Worm (Caenorhabditis elegans) whole organism, L1 larva: Measurements from ENCODE around the gene F22H10.11.

ENCODE experiments used
- C04F5.9 ChIP-seq: sonication (generic microtip); optimal IDR thresholded peaks from 2 replicates; lab custom pipeline; 2016; ENCODE audit warnings: missing genetic modification characterization, missing compliant biosample characterization
- C16A3.4 ChIP-seq: fragments of 150-350 bp; optimal IDR thresholded peaks from 2 replicates; lab custom pipeline; 2014; ENCODE audit warnings: missing biosample characterization, missing genetic modification characterization
- Y116A8C.19 ChIP-seq: sonication (generic microtip); optimal IDR thresholded peaks from 2 replicates; lab custom pipeline; 2016; ENCODE audit warnings: missing compliant biosample characterization, missing genetic modification characterization, borderline replicate concordance
- alr-1 ChIP-seq: fragments of 200-800 bp; sonication (Bioruptor generic); optimal IDR thresholded peaks from 2 replicates; lab custom pipeline; 2018; ENCODE audit warnings: borderline replicate concordance, mild to moderate bottlenecking, missing genetic modification characterization, missing compliant biosample characterization
- aly-2 ChIP-seq: fragments of 150-350 bp; optimal IDR thresholded peaks from 2 replicates; lab custom pipeline; 2014; ENCODE audit warnings: missing biosample characterization, missing genetic modification characterization
- ceh-88 ChIP-seq: fragments of 200-800 bp; sonication (Bioruptor generic); IDR thresholded peaks from 2 replicates; pipeline ENCODE4 v1.3.6; 2022; ENCODE audit warnings: missing genetic modification characterization, missing compliant biosample characterization
- ces-1 ChIP-seq: fragments of 150-350 bp; optimal IDR thresholded peaks from 2 replicates; lab custom pipeline; 2014; ENCODE audit warnings: missing biosample characterization, missing genetic modification reagents, missing genetic modification characterization
- egl-13 ChIP-seq: sonication (generic microtip); optimal IDR thresholded peaks from 2 replicates; lab custom pipeline; 2016; ENCODE audit warnings: missing genotype, missing genetic modification reagents, missing genetic modification characterization, missing compliant biosample characterization
- elt-3 ChIP-seq, 6 experiments: fragments of 150-350 bp in 1 of 6; sonication (generic microtip); optimal IDR thresholded peaks; 2 replicates each; lab custom pipeline; 2017 to 2018; ENCODE audit warnings: missing biosample characterization in 6 of 6, missing genetic modification characterization in 6 of 6, inconsistent platforms in 1 of 6
- fkh-8 ChIP-seq: sonication (generic microtip); optimal IDR thresholded peaks from 2 replicates; lab custom pipeline; 2016; ENCODE audit warnings: mild to moderate bottlenecking, missing genetic modification characterization, missing compliant biosample characterization
- grh-1 ChIP-seq: fragments of 200-800 bp; sonication (Bioruptor generic); IDR thresholded peaks from 2 replicates; pipeline ENCODE4 v1.3.6; 2022; ENCODE audit warnings: missing genetic modification reagents, missing genetic modification characterization, missing compliant biosample characterization
- hlh-4 ChIP-seq: sonication (generic microtip); optimal IDR thresholded peaks from 2 replicates; lab custom pipeline; 2016; ENCODE audit warnings: mild to moderate bottlenecking, missing genetic modification characterization, missing compliant biosample characterization
- isw-1 ChIP-seq: fragments of 200-800 bp; sonication (Bioruptor generic); IDR thresholded peaks from 2 replicates; pipeline ENCODE4 v1.3.6; 2022; ENCODE audit warnings: missing genetic modification characterization, missing compliant biosample characterization
- lin-13 ChIP-seq: fragments of 150-350 bp; optimal IDR thresholded peaks from 2 replicates; lab custom pipeline; 2014; ENCODE audit warnings: missing biosample characterization, missing genetic modification reagents, missing genetic modification characterization
- lir-3 ChIP-seq: sonication (generic microtip); optimal IDR thresholded peaks from 2 replicates; lab custom pipeline; 2016; ENCODE audit warnings: mild to moderate bottlenecking, missing genetic modification characterization, moderate library complexity, missing compliant biosample characterization; ENCODE audit not compliant: poor library complexity
- mab-9 ChIP-seq: fragments of 200-800 bp; sonication (Bioruptor generic); IDR thresholded peaks from 2 replicates; pipeline ENCODE4 v1.3.6; 2022; ENCODE audit warnings: missing genetic modification reagents, missing genetic modification characterization, missing compliant biosample characterization
- mdl-1 ChIP-seq, 2 experiments: fragments of 150-350 bp; optimal IDR thresholded peaks; 2 replicates each; lab custom pipeline; 2014 to 2017; ENCODE audit warnings: missing biosample characterization in 2 of 2, missing genetic modification characterization in 2 of 2, inconsistent platforms in 1 of 2
- mef-2 ChIP-seq: fragments of 150-350 bp; optimal IDR thresholded peaks from 2 replicates; lab custom pipeline; 2014; ENCODE audit warnings: missing biosample characterization, missing genetic modification characterization
- nhr-11 ChIP-seq: fragments of 150-350 bp; optimal IDR thresholded peaks from 2 replicates; lab custom pipeline; 2014; ENCODE audit warnings: missing biosample characterization, missing genetic modification characterization
- nhr-12 ChIP-seq: sonication (generic microtip); optimal IDR thresholded peaks from 2 replicates; lab custom pipeline; 2017; ENCODE audit warnings: missing biosample characterization, missing genetic modification characterization
- nhr-19 ChIP-seq: fragments of 200-800 bp; sonication (Bioruptor generic); conservative IDR thresholded peaks from 2 replicates; pipeline ENCODE4 v1.3.6; 2022; ENCODE audit warnings: missing genetic modification characterization, missing compliant biosample characterization
- nhr-237 ChIP-seq: fragments of 150-350 bp; optimal IDR thresholded peaks from 2 replicates; lab custom pipeline; 2014; ENCODE audit warnings: missing biosample characterization, missing genetic modification characterization
- nhr-71 ChIP-seq: sonication (generic microtip); optimal IDR thresholded peaks from 2 replicates; lab custom pipeline; 2016; ENCODE audit warnings: mild to moderate bottlenecking, missing genetic modification characterization, moderate library complexity, missing compliant biosample characterization
- nhr-84 ChIP-seq: sonication (generic microtip); optimal IDR thresholded peaks from 2 replicates; lab custom pipeline; 2017; ENCODE audit warnings: missing biosample characterization, missing genetic modification characterization
- nhr-85 ChIP-seq: sonication (generic microtip); peaks from one replicate; lab custom pipeline; 2016; ENCODE audit warnings: missing genetic modification characterization, inconsistent platforms, missing compliant biosample characterization
- pag-3 ChIP-seq: sonication (generic microtip); optimal IDR thresholded peaks from 2 replicates; lab custom pipeline; 2017; ENCODE audit warnings: missing genetic modification characterization, mild to moderate bottlenecking, missing compliant biosample characterization, antibody characterized with exemption, borderline replicate concordance; ENCODE audit not compliant: insufficient read depth
- skn-1 ChIP-seq: fragments of 150-350 bp; optimal IDR thresholded peaks from 2 replicates; lab custom pipeline; 2014; ENCODE audit warnings: missing biosample characterization, missing genetic modification characterization
- snpc-4 ChIP-seq: fragments of 150-350 bp; optimal IDR thresholded peaks from 2 replicates; lab custom pipeline; 2014; ENCODE audit warnings: missing biosample characterization, missing genetic modification characterization
- snu-23 ChIP-seq: sonication (generic microtip); optimal IDR thresholded peaks from 2 replicates; lab custom pipeline; 2016; ENCODE audit warnings: missing genetic modification characterization, missing compliant biosample characterization
- sptf-1 ChIP-seq: fragments of 150-350 bp; optimal IDR thresholded peaks from 2 replicates; lab custom pipeline; 2014; ENCODE audit warnings: missing biosample characterization, missing genetic modification characterization
- tbx-2 ChIP-seq: sonication (generic microtip); optimal IDR thresholded peaks from 2 replicates; lab custom pipeline; 2016; ENCODE audit warnings: missing genetic modification characterization, missing compliant biosample characterization
- unc-62 ChIP-seq: fragments of 150-350 bp; optimal IDR thresholded peaks from 2 replicates; lab custom pipeline; 2014; ENCODE audit warnings: missing biosample characterization, missing genetic modification reagents, missing genetic modification characterization
- unc-86 ChIP-seq: sonication (generic microtip); optimal IDR thresholded peaks from 2 replicates; lab custom pipeline; 2016; ENCODE audit warnings: missing genetic modification characterization, missing compliant biosample characterization
- unc-98 ChIP-seq: fragments of 200-800 bp; sonication (Bioruptor generic); IDR thresholded peaks from 2 replicates; pipeline ENCODE4 v1.3.6; 2022; ENCODE audit warnings: missing genetic modification characterization, missing compliant biosample characterization
- zag-1 ChIP-seq: fragments of 150-350 bp; optimal IDR thresholded peaks from 2 replicates; lab custom pipeline; 2014; ENCODE audit warnings: missing biosample characterization, missing genetic modification characterization
- zip-4 ChIP-seq: fragments of 200-800 bp; sonication (Bioruptor generic); optimal IDR thresholded peaks from 2 replicates; lab custom pipeline; 2018; ENCODE audit warnings: mild to moderate bottlenecking, missing genetic modification characterization, moderate library complexity, missing compliant biosample characterization

The F22H10.11 gene

ce11 chrX:16724954-16725353 lies 37.1 kb upstream of the F22H10.11 start (continued):
- TF ChIP-seq zag-1 (no peak), tbx-2 (tag; lab: Kevin White, UChicago) (peak; percentile 17), snu-23 (GFP tag; lab: Kevin White, UChicago) (peak; percentile 13), ceh-88 (GFP tag; lab: Robert Waterston, UW) (no peak), nhr-12 (no peak)

- TF ChIP-seq snpc-4 (tag; lab: Kevin White, UChicago) (peak; percentile 50), nhr-85 (tag; lab: Kevin White, UChicago) (no peak), mab-9 (GFP tag; lab: Robert Waterston, UW) (no peak), unc-86 (tag; lab: Kevin White, UChicago) (no peak), alr-1 (tag; lab: Kevin White, UChicago) (no peak)
Measured at ce11 chrX:16721930-16722329, 34.1 kb upstream of the F22H10.11 start.

- TF ChIP-seq nhr-19 (GFP tag; lab: Robert Waterston, UW) (no peak), lir-3 (tag; lab: Kevin White, UChicago) (no peak), C16A3.4 (tag; lab: Kevin White, UChicago) (no peak), snpc-4 (tag; lab: Kevin White, UChicago) (no peak), nhr-12 (no peak), nhr-11 (tag; lab: Kevin White, UChicago) (no peak), hlh-4 (tag; lab: Kevin White, UChicago) (no peak), elt-3 (tag; optimal IDR thresholded peaks at IDR 0.05; lab: Kevin White, UChicago) (no peak), aly-2 (tag; lab: Kevin White, UChicago) (no peak), sptf-1 (tag; lab: Kevin White, UChicago) (no peak), unc-98 (GFP tag; lab: Robert Waterston, UW) (no peak), unc-62 (GFP tag; lab: Kevin White, UChicago) (no peak), grh-1 (no peak), nhr-84 (tag; lab: Kevin White, UChicago) (no peak), pag-3 (no peak)
Measured at ce11 chrX:16715938-16716337, 28.1 kb upstream of the F22H10.11 start.

ce11 chrX:16711381-16711780 lies 23.5 kb upstream of the F22H10.11 start, which contains the start of gene lgc-53:
Gene lgc-53 (plus strand): TSS chrX:16711681.
- TF ChIP-seq nhr-19 (GFP tag; lab: Robert Waterston, UW) (no peak), mab-9 (GFP tag; lab: Robert Waterston, UW) (no peak), lin-13 (GFP tag; lab: Kevin White, UChicago) (no peak), isw-1 (GFP tag; lab: Robert Waterston, UW) (no peak), skn-1 (tag; lab: Kevin White, UChicago) (no peak), egl-13 (tag; lab: Kevin White, UChicago) (no peak), lir-3 (tag; lab: Kevin White, UChicago) (no peak), nhr-11 (tag; lab: Kevin White, UChicago) (no peak), nhr-237 (no peak), C04F5.9 (no peak), ceh-88 (GFP tag; lab: Robert Waterston, UW) (no peak), nhr-71 (tag; lab: Kevin White, UChicago) (no peak), grh-1 (no peak), mef-2 (tag; lab: Kevin White, UChicago) (no peak), mdl-1 (tag; optimal IDR thresholded peaks at IDR 0.05; lab: Kevin White, UChicago) (no peak), zip-4 (GFP tag; lab: Kevin White, UChicago) (no peak), Y116A8C.19 (tag; lab: Kevin White, UChicago) (no peak), ces-1 (GFP tag; lab: Kevin White, UChicago) (no peak), fkh-8 (tag; lab: Kevin White, UChicago) (no peak), nhr-12 (no peak)
